Worm (Caenorhabditis elegans) whole organism, L4 larva: ENCODE data around the gene F12A10.6.
A peak's percentile ranks its signal among the peaks of the same experiment; 100 is the strongest.

Source experiments
- F10B5.3 ChIP-seq: sonication (generic microtip); optimal IDR thresholded peaks from 2 replicates; lab custom pipeline; 2016; ENCODE audit warnings: mild to moderate bottlenecking, missing genetic modification characterization, missing compliant biosample characterization
- T26A8.4 ChIP-seq: fragments of 200-800 bp; sonication (Bioruptor generic); IDR thresholded peaks from 2 replicates; pipeline ENCODE4 v1.3.6; 2022; ENCODE audit warnings: missing genetic modification characterization, missing compliant biosample characterization
- ceh-28 ChIP-seq: fragments of 150-350 bp; optimal IDR thresholded peaks from 2 replicates; lab custom pipeline; 2014; ENCODE audit warnings: missing biosample characterization, missing genetic modification reagents, missing genetic modification characterization
- ces-1 ChIP-seq: fragments of 150-350 bp; sonication (generic microtip); optimal IDR thresholded peaks from 4 replicates; lab custom pipeline; 2014; ENCODE audit warnings: missing biosample characterization, missing genetic modification reagents, missing genetic modification characterization
- daf-19 ChIP-seq: fragments of 200-800 bp; sonication (Bioruptor generic); conservative IDR thresholded peaks from 2 replicates; pipeline ENCODE4 v1.3.6; 2022; ENCODE audit warnings: missing genetic modification characterization, missing compliant biosample characterization
- fkh-10 ChIP-seq: fragments of 150-350 bp; optimal IDR thresholded peaks from 2 replicates; lab custom pipeline; 2014; ENCODE audit warnings: missing biosample characterization, missing genetic modification reagents, missing genetic modification characterization
- jun-1 ChIP-seq: fragments of 150-350 bp; optimal IDR thresholded peaks from 2 replicates; lab custom pipeline; 2014; ENCODE audit warnings: missing biosample characterization, missing genetic modification reagents, missing genetic modification characterization
- lin-13 ChIP-seq: fragments of 150-350 bp; optimal IDR thresholded peaks from 2 replicates; lab custom pipeline; 2014; ENCODE audit warnings: missing biosample characterization, missing genetic modification reagents, missing genetic modification characterization
- mes-2 ChIP-seq: sonication (generic microtip); optimal IDR thresholded peaks from 2 replicates; lab custom pipeline; 2016; ENCODE audit warnings: missing genotype, mild to moderate bottlenecking, missing genetic modification characterization, missing compliant biosample characterization; ENCODE audit not compliant: poor library complexity, severe bottlenecking
- nhr-10 ChIP-seq: fragments of 150-350 bp; optimal IDR thresholded peaks from 2 replicates; lab custom pipeline; 2014; ENCODE audit warnings: missing biosample characterization, missing genetic modification characterization
- nhr-42 ChIP-seq: fragments of 200-800 bp; sonication (Bioruptor generic); IDR thresholded peaks from 2 replicates; pipeline ENCODE4 v1.3.6; 2022; ENCODE audit warnings: missing genetic modification characterization, missing compliant biosample characterization
- pqm-1 ChIP-seq: sonication (generic microtip); optimal IDR thresholded peaks from 2 replicates; lab custom pipeline; 2017; ENCODE audit warnings: missing biosample characterization, missing genetic modification characterization
- skn-1 ChIP-seq: fragments of 150-350 bp; optimal IDR thresholded peaks from 2 replicates; lab custom pipeline; 2014; ENCODE audit warnings: missing biosample characterization, missing genetic modification characterization
- snpc-4 ChIP-seq: fragments of 150-350 bp; optimal IDR thresholded peaks from 2 replicates; lab custom pipeline; 2014; ENCODE audit warnings: missing biosample characterization, missing genetic modification characterization

DNA sequence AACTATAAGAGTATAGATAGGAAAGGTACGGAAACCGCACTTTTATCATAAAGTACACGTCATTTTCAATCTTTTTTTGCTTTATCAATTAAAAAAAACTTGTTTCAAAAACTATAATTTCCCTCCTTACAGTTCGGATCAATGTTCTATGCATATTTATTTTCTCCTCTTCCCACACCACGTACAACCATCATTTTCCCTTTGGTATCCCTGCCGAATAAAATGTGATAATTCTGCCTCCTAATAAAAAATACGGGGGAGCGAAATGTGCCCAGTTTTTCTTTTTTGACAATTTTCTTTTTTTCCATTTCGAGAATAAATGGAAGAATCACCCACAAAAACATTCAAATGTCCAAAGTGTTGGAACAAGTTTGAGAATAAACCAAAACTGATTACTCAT, 21.2 kb upstream of the F12A10.6 start, which contains the start of gene ZK177.3:
- TF ChIP-seq mes-2 (tag; lab: Kevin White, UChicago) (no peak), fkh-10 (GFP tag; lab: Kevin White, UChicago) (no peak), pqm-1 (tag; lab: Kevin White, UChicago) (peak; percentile 40), nhr-10 (tag; lab: Kevin White, UChicago) (no peak), T26A8.4 (GFP tag; lab: Robert Waterston, UW) (no peak), lin-13 (GFP tag; lab: Kevin White, UChicago) (no peak), skn-1 (tag; lab: Kevin White, UChicago) (no peak), daf-19 (GFP tag; lab: Robert Waterston, UW) (no peak), snpc-4 (tag; lab: Kevin White, UChicago) (no peak), nhr-42 (GFP tag; lab: Robert Waterston, UW) (no peak), ceh-28 (no peak), jun-1 (no peak), ces-1 (GFP tag; lab: Kevin White, UChicago) (no peak), F10B5.3 (tag; lab: Kevin White, UChicago) (no peak)
